Fruit fly (Drosophila melanogaster) Kc167 (cell line): Measurements from ENCODE around the gene Polr2L.

Experiments
- Myc ChIP-seq: fragments of >200 bp; optimal IDR thresholded peaks from 2 replicates; lab custom pipeline; 2017; ENCODE audit warnings: missing external identifiers
- Sin3A ChIP-seq: fragments of >200 bp; optimal IDR thresholded peaks from 2 replicates; lab custom pipeline; 2018; ENCODE audit warnings: missing external identifiers
- h ChIP-seq: fragments of >200 bp; optimal IDR thresholded peaks from 3 replicates; lab custom pipeline; 2018; ENCODE audit warnings: missing external identifiers
- insv ChIP-seq: fragments of >200 bp; optimal IDR thresholded peaks from 3 replicates; lab custom pipeline; 2018; ENCODE audit warnings: missing external identifiers
- psq ChIP-seq: fragments of >200 bp; optimal IDR thresholded peaks from 2 replicates; lab custom pipeline; 2017; ENCODE audit warnings: missing external identifiers
- ttk ChIP-seq: sonication (Bioruptor generic); optimal IDR thresholded peaks from 2 replicates; lab custom pipeline; 2017; ENCODE audit warnings: missing external identifiers

- TF ChIP-seq insv (lab: Kevin White, UChicago) (no peak), h (lab: Kevin White, UChicago) (no peak), Sin3A (lab: Kevin White, UChicago) (no peak), psq (lab: Kevin White, UChicago) (no peak), ttk (lab: Kevin White, UChicago) (no peak), Myc (no peak)
Measured at dm6 chr3R:24720459-24721370, 3.4 kb downstream of the Polr2L start.
